Worm (Caenorhabditis elegans): ENCODE data around the gene C17C3.24.

- TF ChIP-seq sma-9 (GFP tag; optimal IDR thresholded peaks at IDR 0.05) (no peak), sma-9 (tag; optimal IDR thresholded peaks at IDR 0.05) (no peak), sem-4 (tag; optimal IDR thresholded peaks at IDR 0.05) (no peak), ztf-11 (tag; optimal IDR thresholded peaks at IDR 0.05) (no peak), ceh-16 (tag; optimal IDR thresholded peaks at IDR 0.05) (no peak), unc-55 (GFP tag; optimal IDR thresholded peaks at IDR 0.05) (no peak), dmd-4 (tag; optimal IDR thresholded peaks at IDR 0.05) (no peak), elt-3 (tag; optimal IDR thresholded peaks at IDR 0.05) (no peak), egl-27 (tag; optimal IDR thresholded peaks at IDR 0.05) (no peak)
These were observed 8.2 kb upstream of the C17C3.24 start, which contains the start of gene C17C3.6 for ce11 chrII:5549746-5550145.

All from whole organism, L2 larva.